Worm (Caenorhabditis elegans): ENCODE measurements around the gene F16G10.5.

DNA sequence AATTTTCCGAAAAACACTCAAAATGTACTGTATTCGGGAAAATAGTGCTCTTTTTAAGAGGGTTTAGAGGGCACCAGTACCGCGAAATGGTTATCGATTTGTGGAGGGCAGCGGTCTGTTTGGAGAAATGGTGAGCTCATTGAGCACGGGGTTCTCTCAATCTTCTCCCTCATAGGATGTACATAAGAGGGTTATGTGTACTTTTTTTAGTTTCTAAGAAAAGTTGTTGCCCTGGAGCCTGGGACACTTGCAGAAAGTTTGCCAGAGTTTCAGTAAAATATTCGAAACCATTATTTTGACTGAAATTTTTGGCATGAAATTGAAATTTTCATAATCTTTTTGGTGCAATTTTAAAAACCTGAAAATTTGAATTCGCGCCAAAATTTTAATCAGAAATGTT lies 14.6 kb upstream of the F16G10.5 start, which contains the start of gene F43C11.10:
- TF ChIP-seq ama-1 (optimal IDR thresholded peaks at IDR 0.05) (no peak), lin-11 (tag; optimal IDR thresholded peaks at IDR 0.05) (no peak), mab-5 (tag; optimal IDR thresholded peaks at IDR 0.05) (no peak), egl-27 (tag; optimal IDR thresholded peaks at IDR 0.05) (no peak), ztf-11 (tag; optimal IDR thresholded peaks at IDR 0.05) (no peak)

Data from whole organism, L2 larva.